Worm (Caenorhabditis elegans) whole organism, L4 larva: Measurements from ENCODE around the gene srlf-22.
"Not testable (repeated sequence)": the region's sequence is repeated elsewhere in the genome, so short reads cannot be mapped to it uniquely, and the experiment has no call there.

ENCODE experiments used
- ZK546.5 ChIP-seq, 2 experiments: sonication (generic microtip); optimal IDR thresholded peaks; 2 replicates each; lab custom pipeline; 2017; ENCODE audit warnings: missing biosample characterization in 2 of 2, missing genetic modification characterization in 2 of 2
- ceh-32 ChIP-seq: sonication (generic microtip); optimal IDR thresholded peaks from 2 replicates; lab custom pipeline; 2016; ENCODE audit warnings: mild to moderate bottlenecking, missing genetic modification characterization, missing compliant biosample characterization; ENCODE audit not compliant: poor library complexity
- ces-1 ChIP-seq: fragments of 150-350 bp; sonication (generic microtip); optimal IDR thresholded peaks from 4 replicates; lab custom pipeline; 2014; ENCODE audit warnings: missing biosample characterization, missing genetic modification reagents, missing genetic modification characterization
- dve-1 ChIP-seq: sonication (generic microtip); optimal IDR thresholded peaks from 2 replicates; lab custom pipeline; 2017; ENCODE audit warnings: antibody characterized with exemption, mild to moderate bottlenecking, missing genetic modification characterization, missing compliant biosample characterization; ENCODE audit not compliant: insufficient read depth
- fos-1 ChIP-seq: fragments of 150-350 bp; optimal IDR thresholded peaks from 2 replicates; lab custom pipeline; 2014; ENCODE audit warnings: missing biosample characterization, missing genetic modification characterization
- lin-13 ChIP-seq: fragments of 150-350 bp; optimal IDR thresholded peaks from 2 replicates; lab custom pipeline; 2014; ENCODE audit warnings: missing biosample characterization, missing genetic modification reagents, missing genetic modification characterization
- mxl-2 ChIP-seq: fragments of 200-800 bp; sonication (Bioruptor generic); conservative IDR thresholded peaks from 2 replicates; pipeline ENCODE4 v1.3.6; 2022; ENCODE audit warnings: missing genetic modification reagents, missing genetic modification characterization, missing compliant biosample characterization
- nhr-48 ChIP-seq: sonication (generic microtip); optimal IDR thresholded peaks from 2 replicates; lab custom pipeline; 2016; ENCODE audit warnings: mild to moderate bottlenecking, missing genetic modification characterization, missing compliant biosample characterization
- nhr-76 ChIP-seq: fragments of 150-350 bp; optimal IDR thresholded peaks from 2 replicates; lab custom pipeline; 2014; ENCODE audit warnings: missing biosample characterization, missing genetic modification characterization
- pqm-1 ChIP-seq: sonication (generic microtip); optimal IDR thresholded peaks from 2 replicates; lab custom pipeline; 2017; ENCODE audit warnings: missing biosample characterization, missing genetic modification characterization
- snpc-4 ChIP-seq: fragments of 150-350 bp; optimal IDR thresholded peaks from 2 replicates; lab custom pipeline; 2014; ENCODE audit warnings: missing biosample characterization, missing genetic modification characterization

DNA sequence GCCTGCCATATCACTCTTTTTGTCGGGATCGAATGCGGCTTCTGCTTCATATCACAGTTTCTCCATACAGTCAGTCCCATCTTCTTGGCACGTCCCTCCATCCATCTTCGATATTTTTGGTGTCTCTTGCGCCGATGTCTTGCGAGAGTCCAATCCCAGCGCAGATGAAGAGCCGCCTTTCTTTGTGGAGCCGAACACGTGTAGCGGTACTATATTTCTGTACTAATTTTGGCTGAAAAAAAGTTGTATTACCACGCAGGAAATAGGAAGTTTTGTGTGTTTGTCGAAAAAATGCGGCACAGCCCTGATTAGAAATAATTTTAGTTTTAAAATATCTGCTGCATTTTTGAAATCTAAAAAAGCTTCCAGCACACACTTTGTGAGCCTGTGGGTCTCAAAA, 47.8 kb upstream of the srlf-22 start, which contains the start of gene K09C6.8:
- not testable (repeated sequence) for TF ChIP-seq snpc-4; mxl-2 (GFP tag; lab: Robert Waterston, UW); ceh-32 (tag; lab: Kevin White, UChicago); nhr-48 (tag; lab: Kevin White, UChicago); ces-1 (GFP tag; lab: Kevin White, UChicago); fos-1 (tag; lab: Kevin White, UChicago); pqm-1; dve-1; nhr-76 (tag; lab: Kevin White, UChicago); ZK546.5 (tag; optimal IDR thresholded peaks at IDR 0.05; lab: Kevin White, UChicago); lin-13 (GFP tag; lab: Kevin White, UChicago)
